Worm (Caenorhabditis elegans): ENCODE measurements around the gene M03F8.7.
A peak's percentile ranks its signal among the peaks of the same experiment; 100 is the strongest.

The M03F8.7 gene

DNA sequence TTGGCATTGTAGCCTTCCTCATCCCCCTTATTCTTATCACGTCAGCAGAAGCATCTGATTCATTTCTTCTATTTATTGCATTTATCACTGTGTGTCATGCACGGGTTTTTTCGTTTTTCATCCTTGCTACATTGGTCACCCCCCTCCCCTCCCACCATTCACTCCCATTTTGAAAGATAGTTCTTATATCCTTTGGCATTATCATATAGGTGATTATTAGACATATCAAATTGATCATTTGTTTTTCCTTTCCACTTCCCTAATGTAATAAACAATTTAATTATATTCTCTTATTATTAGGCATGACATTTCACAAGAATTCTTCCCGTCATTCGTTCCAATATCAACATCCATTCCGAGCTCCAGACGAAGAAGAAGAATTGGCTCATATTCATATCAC, 14.4 kb downstream of the M03F8.7 start, which contains the start of gene M03F8.1:
TSS of gene M03F8.1 (plus strand) at position 301 of the 400 bp plus-strand sequence.
- TF ChIP-seq C16A3.4 (tag; optimal IDR thresholded peaks at IDR 0.05) (no peak), blmp-1 (tag; optimal IDR thresholded peaks at IDR 0.05) (peak; percentile 31)

- no peak for TF ChIP-seq nhr-90 (tag; optimal IDR thresholded peaks at IDR 0.05; ENCODE audit: poor library complexity)
- no peak for TF ChIP-seq sox-4 (tag; optimal IDR thresholded peaks at IDR 0.05)
- TF ChIP-seq sptf-1 (tag; optimal IDR thresholded peaks at IDR 0.05), result no peak
- TF ChIP-seq pqm-1 (tag; optimal IDR thresholded peaks at IDR 0.05), result no peak
- no peak for TF ChIP-seq fkh-10 (GFP tag; optimal IDR thresholded peaks at IDR 0.05)
These were observed 16.3 kb downstream of the M03F8.7 start for ce11 chrV:5953086-5953485.

ce11 chrV:5954747-5955146, 18.0 kb downstream of the M03F8.7 start, which contains the start of gene M03F8.6:
Gene M03F8.6, minus strand, starts transcription at chrV:5954847.
- TF ChIP-seq skn-1 (tag; optimal IDR thresholded peaks at IDR 0.05) (no peak), sox-4 (tag; optimal IDR thresholded peaks at IDR 0.05) (no peak), tbx-2 (tag; optimal IDR thresholded peaks at IDR 0.05) (no peak), ztf-11 (tag; optimal IDR thresholded peaks at IDR 0.05) (no peak), zag-1 (tag; optimal IDR thresholded peaks at IDR 0.05) (no peak), nhr-84 (tag; optimal IDR thresholded peaks at IDR 0.05) (no peak), sup-37 (GFP tag; optimal IDR thresholded peaks at IDR 0.05) (no peak), vab-15 (tag; optimal IDR thresholded peaks at IDR 0.05) (no peak), aha-1 (tag; optimal IDR thresholded peaks at IDR 0.05) (no peak), irx-1 (tag; optimal IDR thresholded peaks at IDR 0.05) (no peak), rnt-1 (tag; optimal IDR thresholded peaks at IDR 0.05) (no peak), hlh-17 (GFP tag; optimal IDR thresholded peaks at IDR 0.05; ENCODE audit: borderline replicate concordance) (no peak), nhr-11 (tag; optimal IDR thresholded peaks at IDR 0.05) (no peak), efl-1 (optimal IDR thresholded peaks at IDR 0.05) (no peak), efl-1 (GFP tag; optimal IDR thresholded peaks at IDR 0.05 in 1 of 2) (no peak), ceh-63 (GFP tag; optimal IDR thresholded peaks at IDR 0.05) (no peak), pqm-1 (tag; optimal IDR thresholded peaks at IDR 0.05) (no peak), snu-23 (GFP tag; optimal IDR thresholded peaks at IDR 0.05) (no peak), ceh-82 (tag; optimal IDR thresholded peaks at IDR 0.05) (no peak), nhr-237 (tag; optimal IDR thresholded peaks at IDR 0.05) (no peak), blmp-1 (tag; optimal IDR thresholded peaks at IDR 0.05) (no peak)

ce11 chrV:5955627-5956026, 18.9 kb downstream of the M03F8.7 start:
- no peak for TF ChIP-seq skn-1 (tag; optimal IDR thresholded peaks at IDR 0.05)
- peak; percentile 8 for TF ChIP-seq blmp-1 (tag; optimal IDR thresholded peaks at IDR 0.05)
- peak; percentile 47 for TF ChIP-seq lin-14 (GFP tag; optimal IDR thresholded peaks at IDR 0.05)
- TF ChIP-seq C16A3.4 (tag; optimal IDR thresholded peaks at IDR 0.05), result no peak
- no peak for TF ChIP-seq efl-1 (optimal IDR thresholded peaks at IDR 0.05)
- peak in 1 of 2 experiments; percentile 39 for TF ChIP-seq efl-1 (GFP tag; optimal IDR thresholded peaks at IDR 0.05 in 1 of 2)

DNA sequence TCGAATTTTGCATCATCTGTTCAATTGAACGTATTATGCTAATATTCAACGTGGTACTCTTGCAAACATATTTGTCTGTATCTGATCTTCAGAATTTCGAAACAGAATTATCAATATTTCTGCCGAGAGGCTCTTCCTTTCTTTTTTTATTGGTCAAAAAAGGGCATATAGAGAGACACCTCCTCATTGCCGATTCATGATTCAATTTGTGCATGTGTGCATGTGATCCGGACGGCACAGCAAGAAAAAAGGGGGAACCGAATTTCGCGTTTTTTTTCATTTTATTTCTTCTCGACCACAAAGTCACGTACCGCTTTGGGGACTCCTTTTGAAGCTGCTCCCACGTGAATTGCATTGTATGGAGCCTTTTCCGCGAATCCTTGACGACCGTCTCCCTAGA, 24.8 kb downstream of the M03F8.7 start, which contains the start of gene mcp-1:
TSS of gene mcp-1 (plus strand) at position 292 of the 400 bp plus-strand sequence.
- peak; percentile 0 for TF ChIP-seq nhr-71 (tag; optimal IDR thresholded peaks at IDR 0.05)
- peak; percentile 73 for TF ChIP-seq fkh-10 (GFP tag; optimal IDR thresholded peaks at IDR 0.05)
- peak; percentile 81 for TF ChIP-seq lin-14 (GFP tag; optimal IDR thresholded peaks at IDR 0.05)
- no peak for TF ChIP-seq nhr-11 (tag; optimal IDR thresholded peaks at IDR 0.05)
- TF ChIP-seq nhr-47 (tag; optimal IDR thresholded peaks at IDR 0.05), result peak; percentile 21

DNA sequence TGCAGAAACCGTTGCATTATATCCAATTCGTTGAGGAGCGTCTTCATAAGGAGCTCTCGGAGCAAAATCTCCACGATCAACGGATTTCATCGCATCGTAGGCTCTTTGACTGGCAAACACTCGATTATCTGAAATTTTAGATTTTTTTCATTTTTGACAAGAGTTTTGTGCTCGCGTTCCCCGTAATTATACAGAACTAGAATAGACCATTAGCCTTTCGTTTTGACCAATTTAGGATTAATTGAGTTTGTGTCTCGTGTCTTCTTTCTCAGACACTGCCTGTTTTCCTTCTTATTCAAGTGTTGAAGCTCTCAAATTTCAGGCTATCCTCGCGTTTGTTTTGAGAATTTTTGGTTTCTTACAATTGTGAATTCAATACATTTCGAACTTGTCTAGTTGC, 26.4 kb downstream of the M03F8.7 start:
- TF ChIP-seq mef-2 (tag; optimal IDR thresholded peaks at IDR 0.05), result no peak
- TF ChIP-seq rnt-1 (tag; optimal IDR thresholded peaks at IDR 0.05), result no peak
- TF ChIP-seq lin-39 (tag; optimal IDR thresholded peaks at IDR 0.05), result no peak
- TF ChIP-seq ceh-63 (GFP tag; optimal IDR thresholded peaks at IDR 0.05), result no peak
- no peak for TF ChIP-seq nhr-76 (tag; optimal IDR thresholded peaks at IDR 0.05)
- TF ChIP-seq jun-1 (tag; optimal IDR thresholded peaks at IDR 0.05), result no peak
- TF ChIP-seq elt-3 (tag; optimal IDR thresholded peaks at IDR 0.05), result no peak
- no peak for TF ChIP-seq sup-37 (GFP tag; optimal IDR thresholded peaks at IDR 0.05)
- TF ChIP-seq lin-15B (tag; optimal IDR thresholded peaks at IDR 0.05), result no peak
- TF ChIP-seq dpl-1 (GFP tag; optimal IDR thresholded peaks at IDR 0.05), result no peak
- no peak for TF ChIP-seq alr-1 (tag; optimal IDR thresholded peaks at IDR 0.05; ENCODE audit: borderline replicate concordance)
- no peak for TF ChIP-seq hlh-4 (tag; optimal IDR thresholded peaks at IDR 0.05)
- no peak for TF ChIP-seq fkh-4 (tag; optimal IDR thresholded peaks at IDR 0.05; ENCODE audit: borderline replicate concordance)
- no peak for TF ChIP-seq ets-5 (GFP tag; IDR thresholded peaks at IDR 0.05)
- TF ChIP-seq lin-14 (GFP tag; optimal IDR thresholded peaks at IDR 0.05), result no peak
